Worm (Caenorhabditis elegans) whole organism, L4 larva: Measurements from ENCODE around the gene ZK1236.1.
A peak's percentile ranks its signal among the peaks of the same experiment; 100 is the strongest.

ENCODE experiments used
- F37D6.2 ChIP-seq: sonication (generic microtip); optimal IDR thresholded peaks from 2 replicates; lab custom pipeline; 2016; ENCODE audit warnings: mild to moderate bottlenecking, missing genetic modification characterization, missing compliant biosample characterization
- T20F7.1 ChIP-seq: fragments of 200-800 bp; sonication (Bioruptor generic); optimal IDR thresholded peaks from 2 replicates; lab custom pipeline; 2018; ENCODE audit warnings: mild to moderate bottlenecking, missing genetic modification characterization, missing compliant biosample characterization
- dmd-6 ChIP-seq: fragments of 200-800 bp; sonication (Bioruptor generic); IDR thresholded peaks from 2 replicates; pipeline ENCODE4 v1.3.6; 2022; ENCODE audit warnings: missing genetic modification reagents, missing genetic modification characterization, missing compliant biosample characterization
- gei-8 ChIP-seq: fragments of 200-800 bp; sonication (Bioruptor generic); optimal IDR thresholded peaks from 2 replicates; lab custom pipeline; 2018; ENCODE audit warnings: mild to moderate bottlenecking, missing genetic modification characterization, missing compliant biosample characterization
- hlh-11 ChIP-seq: fragments of 200-800 bp; sonication (Bioruptor generic); optimal IDR thresholded peaks from 2 replicates; lab custom pipeline; 2018; ENCODE audit warnings: mild to moderate bottlenecking, missing genetic modification characterization, missing compliant biosample characterization
- lin-1 ChIP-seq: fragments of 200-800 bp; sonication (Bioruptor generic); IDR thresholded peaks from 2 replicates; pipeline ENCODE4 v1.3.6; 2022; ENCODE audit warnings: missing genetic modification reagents, missing genetic modification characterization, missing compliant biosample characterization
- lin-38 ChIP-seq: fragments of 200-800 bp; sonication (Bioruptor generic); IDR thresholded peaks from 2 replicates; pipeline ENCODE4 v1.3.6; 2022; ENCODE audit warnings: missing genetic modification reagents, missing genetic modification characterization, missing compliant biosample characterization
- mes-2 ChIP-seq: sonication (generic microtip); optimal IDR thresholded peaks from 2 replicates; lab custom pipeline; 2016; ENCODE audit warnings: missing genotype, mild to moderate bottlenecking, missing genetic modification characterization, missing compliant biosample characterization; ENCODE audit not compliant: poor library complexity, severe bottlenecking
- nhr-28 ChIP-seq: fragments of 150-350 bp; optimal IDR thresholded peaks from 2 replicates; lab custom pipeline; 2014; ENCODE audit warnings: missing biosample characterization, missing genetic modification characterization
- pqm-1 ChIP-seq: sonication (generic microtip); optimal IDR thresholded peaks from 2 replicates; lab custom pipeline; 2017; ENCODE audit warnings: missing biosample characterization, missing genetic modification characterization
- unc-62 ChIP-seq, 3 experiments: fragments of 150-350 bp in 1 of 3; sonication (generic microtip); optimal IDR thresholded peaks in 2 of 3; peaks in 1 of 3; 1 replicate in 1 of 3; 2 replicates in 2 of 3; lab custom pipeline; 2014 to 2017; ENCODE audit warnings: missing biosample characterization in 3 of 3, missing genetic modification characterization in 3 of 3, missing genetic modification reagents in 3 of 3, missing genotype in 1 of 3

ZK1236.1 gene

DNA sequence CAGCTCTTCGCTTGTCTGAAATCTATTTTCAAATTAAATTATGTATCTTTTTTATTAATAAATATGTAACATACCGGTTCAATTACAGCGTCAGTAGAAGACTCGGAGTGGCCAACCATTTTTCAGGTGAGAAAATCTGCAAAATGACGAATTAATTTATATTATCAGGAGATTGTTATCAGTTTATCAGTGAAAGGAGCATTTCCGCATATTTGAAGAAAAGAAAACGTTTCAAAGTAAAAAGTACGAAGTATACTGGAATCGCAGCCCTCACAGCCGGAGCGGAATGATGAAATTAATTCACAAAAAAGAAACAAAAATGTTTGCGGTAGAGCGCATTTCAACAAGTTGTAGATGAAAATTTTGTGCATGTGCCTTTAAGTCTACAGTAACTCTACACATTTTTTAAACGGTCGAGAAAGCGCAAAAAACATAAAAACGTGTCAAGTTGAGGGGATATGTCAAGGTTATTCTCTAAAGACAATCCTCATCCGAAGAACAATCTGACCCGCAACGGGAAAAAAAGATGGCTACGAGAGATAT lies 50.3 kb downstream of the ZK1236.1 start:
- TF ChIP-seq lin-1 (peak; percentile 15; the same call in 1 of the 2 replicates), pqm-1 (tag; lab: Kevin White, UChicago) (peak; percentile 24), unc-62 (GFP tag; optimal IDR thresholded peaks at IDR 0.05 in 1 of 2; lab: Kevin White, UChicago) (peak in 1 of 2 experiments; percentile 48), unc-62 (tag; optimal IDR thresholded peaks at IDR 0.05; lab: Kevin White, UChicago) (no peak), lin-38 (GFP tag; lab: Robert Waterston, UW) (peak; percentile 64), dmd-6 (peak; percentile 61), hlh-11 (tag; lab: Kevin White, UChicago) (peak; percentile 42), nhr-28 (peak; percentile 16), mes-2 (no peak), F37D6.2 (tag; lab: Kevin White, UChicago) (no peak), T20F7.1 (peak; percentile 3)

DNA sequence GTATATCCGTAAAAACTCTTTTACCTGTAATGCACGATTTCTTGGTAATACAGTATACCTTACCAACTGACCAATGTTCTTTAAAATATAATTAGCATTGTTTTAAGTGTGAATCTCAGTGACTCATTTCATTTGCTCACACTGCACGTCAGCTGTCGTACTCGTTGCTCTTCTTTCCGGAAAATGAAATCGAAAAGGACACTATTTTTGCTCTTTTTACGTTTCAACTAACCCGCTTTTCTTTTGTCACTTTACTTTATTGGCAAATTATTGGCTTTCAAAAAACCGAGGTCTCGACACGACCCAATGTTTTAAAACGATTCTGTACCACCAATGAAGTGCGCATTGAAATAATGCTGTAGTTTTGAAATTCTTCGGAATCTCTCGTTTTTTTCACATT lies 51.3 kb downstream of the ZK1236.1 start, which contains the start of gene F42H10.6:
F42H10.6 (minus strand) TSS at position 101 of the 400 bp plus-strand sequence.
- TF ChIP-seq gei-8 (GFP tag; lab: Kevin White, UChicago): no peak
- TF ChIP-seq, all 104 proteins: peak for 0
